Worm (Caenorhabditis elegans) whole organism, L4 larva: ENCODE measurements around the gene R02F2.9.

Source experiments
- D1046.2 ChIP-seq: fragments of 200-800 bp; sonication (Bioruptor generic); IDR thresholded peaks from 2 replicates; pipeline ENCODE4 v1.3.6; 2022; ENCODE audit warnings: missing genetic modification characterization, missing compliant biosample characterization
- F37D6.2 ChIP-seq: sonication (generic microtip); optimal IDR thresholded peaks from 2 replicates; lab custom pipeline; 2016; ENCODE audit warnings: mild to moderate bottlenecking, missing genetic modification characterization, missing compliant biosample characterization
- T26A8.4 ChIP-seq: fragments of 200-800 bp; sonication (Bioruptor generic); IDR thresholded peaks from 2 replicates; pipeline ENCODE4 v1.3.6; 2022; ENCODE audit warnings: missing genetic modification characterization, missing compliant biosample characterization
- Y105C5A.15 ChIP-seq: fragments of 200-800 bp; sonication (Bioruptor generic); IDR thresholded peaks from 2 replicates; pipeline ENCODE4 v1.3.6; 2022; ENCODE audit warnings: missing genetic modification characterization, missing compliant biosample characterization
- aha-1 ChIP-seq: fragments of 150-350 bp; peaks from one replicate; lab custom pipeline; 2014; ENCODE audit warnings: missing biosample characterization, missing genetic modification characterization
- ama-1 ChIP-seq: fragments of 150-350 bp; optimal IDR thresholded peaks from 2 replicates; lab custom pipeline; 2014; ENCODE audit warnings: inconsistent platforms, mixed read lengths
- arid-1 ChIP-seq: fragments of 200-800 bp; sonication (Bioruptor generic); conservative IDR thresholded peaks from 2 replicates; pipeline ENCODE4 v1.3.6; 2022; ENCODE audit warnings: missing genetic modification reagents, missing genetic modification characterization, missing compliant biosample characterization
- ceh-20 ChIP-seq: fragments of 200-800 bp; sonication (Bioruptor generic); IDR thresholded peaks from 2 replicates; pipeline ENCODE4 v1.3.6; 2022; ENCODE audit warnings: missing genetic modification reagents, missing genetic modification characterization, missing compliant biosample characterization
- ceh-62 ChIP-seq: sonication (generic microtip); optimal IDR thresholded peaks from 2 replicates; lab custom pipeline; 2017; ENCODE audit warnings: missing biosample characterization, missing genetic modification characterization
- daf-12 ChIP-seq: fragments of 150-350 bp; optimal IDR thresholded peaks from 2 replicates; lab custom pipeline; 2014; ENCODE audit warnings: missing biosample characterization, missing genetic modification reagents, missing genetic modification characterization
- daf-16 ChIP-seq, 3 experiments: sonication (generic microtip); optimal IDR thresholded peaks; 2 replicates each; lab custom pipeline; 2016 to 2017; ENCODE audit warnings: missing genetic modification characterization in 3 of 3, missing genetic modification reagents in 3 of 3, mild to moderate bottlenecking in 2 of 3, missing compliant biosample characterization in 2 of 3, missing biosample characterization in 1 of 3, moderate library complexity in 1 of 3
- daf-19 ChIP-seq: fragments of 200-800 bp; sonication (Bioruptor generic); conservative IDR thresholded peaks from 2 replicates; pipeline ENCODE4 v1.3.6; 2022; ENCODE audit warnings: missing genetic modification characterization, missing compliant biosample characterization
- dmd-9 ChIP-seq: fragments of 200-800 bp; sonication (Bioruptor generic); IDR thresholded peaks from 2 replicates; pipeline ENCODE4 v1.3.6; 2022; ENCODE audit warnings: missing genetic modification reagents, missing genetic modification characterization, missing compliant biosample characterization
- dpl-1 ChIP-seq: fragments of 150-350 bp; optimal IDR thresholded peaks from 2 replicates; lab custom pipeline; 2014; ENCODE audit warnings: missing biosample characterization, missing genetic modification reagents, missing genetic modification characterization
- fos-1 ChIP-seq: fragments of 150-350 bp; optimal IDR thresholded peaks from 2 replicates; lab custom pipeline; 2014; ENCODE audit warnings: missing biosample characterization, missing genetic modification characterization
- hif-1 ChIP-seq, 2 experiments: sonication (generic microtip); optimal IDR thresholded peaks; 2 replicates each; lab custom pipeline; 2016 to 2017; ENCODE audit warnings: missing compliant biosample characterization in 2 of 2, missing genetic modification characterization in 2 of 2, missing genetic modification reagents in 2 of 2, missing genotype in 2 of 2, mild to moderate bottlenecking in 1 of 2
- hlh-11 ChIP-seq: fragments of 200-800 bp; sonication (Bioruptor generic); optimal IDR thresholded peaks from 2 replicates; lab custom pipeline; 2018; ENCODE audit warnings: mild to moderate bottlenecking, missing genetic modification characterization, missing compliant biosample characterization
- hlh-30 ChIP-seq: sonication (generic microtip); optimal IDR thresholded peaks from 2 replicates; lab custom pipeline; 2017; ENCODE audit warnings: antibody characterized with exemption, mild to moderate bottlenecking, missing genetic modification characterization, missing compliant biosample characterization; ENCODE audit not compliant: insufficient read depth
- hmg-1.1 ChIP-seq: fragments of 200-800 bp; sonication (Bioruptor generic); IDR thresholded peaks from 2 replicates; pipeline ENCODE4 v1.3.6; 2022; ENCODE audit warnings: missing genetic modification reagents, missing genetic modification characterization, missing compliant biosample characterization
- lim-7 ChIP-seq: fragments of 200-800 bp; sonication (Bioruptor generic); IDR thresholded peaks from 2 replicates; pipeline ENCODE4 v1.3.6; 2022; ENCODE audit warnings: missing genetic modification characterization, missing compliant biosample characterization
- lin-1 ChIP-seq: fragments of 200-800 bp; sonication (Bioruptor generic); IDR thresholded peaks from 2 replicates; pipeline ENCODE4 v1.3.6; 2022; ENCODE audit warnings: missing genetic modification reagents, missing genetic modification characterization, missing compliant biosample characterization
- lin-39 ChIP-seq: fragments of 150-350 bp; optimal IDR thresholded peaks from 2 replicates; lab custom pipeline; 2014; ENCODE audit warnings: missing biosample characterization, missing genetic modification reagents, missing genetic modification characterization
- lsy-2 ChIP-seq, 2 experiments: fragments of 150-350 bp in 1 of 2; sonication (generic microtip) in 1 of 2; optimal IDR thresholded peaks; 2 replicates each; lab custom pipeline; 2014 to 2017; ENCODE audit warnings: missing biosample characterization in 2 of 2, missing genetic modification characterization in 2 of 2
- madf-5 ChIP-seq, 2 experiments: fragments of 200-800 bp; sonication (Bioruptor generic); IDR thresholded peaks; 2 replicates each; pipeline ENCODE4 v1.3.6; 2022; ENCODE audit warnings: missing compliant biosample characterization in 2 of 2, missing genetic modification characterization in 2 of 2
- mdl-1 ChIP-seq, 2 experiments: fragments of 150-350 bp in 1 of 2; sonication (generic microtip) in 1 of 2; optimal IDR thresholded peaks; 2 replicates each; lab custom pipeline; 2014 to 2017; ENCODE audit warnings: missing biosample characterization in 2 of 2, missing genetic modification characterization in 2 of 2
- mep-1 ChIP-seq: fragments of 150-350 bp; sonication (generic microtip); optimal IDR thresholded peaks from 3 replicates; lab custom pipeline; 2014; ENCODE audit warnings: missing biosample characterization, missing genetic modification characterization
- mxl-3 ChIP-seq: fragments of 200-800 bp; sonication (Bioruptor generic); optimal IDR thresholded peaks from 2 replicates; lab custom pipeline; 2018; ENCODE audit warnings: mild to moderate bottlenecking, missing genetic modification characterization, missing compliant biosample characterization
- nhr-10 ChIP-seq: fragments of 150-350 bp; optimal IDR thresholded peaks from 2 replicates; lab custom pipeline; 2014; ENCODE audit warnings: missing biosample characterization, missing genetic modification characterization
- nhr-111 ChIP-seq: fragments of 200-800 bp; sonication (Bioruptor generic); optimal IDR thresholded peaks from 2 replicates; lab custom pipeline; 2018; ENCODE audit warnings: mild to moderate bottlenecking, missing genetic modification characterization, missing compliant biosample characterization
- nhr-25 ChIP-seq: sonication (generic microtip); optimal IDR thresholded peaks from 2 replicates; lab custom pipeline; 2017; ENCODE audit warnings: missing genetic modification characterization, mild to moderate bottlenecking, missing compliant biosample characterization, antibody characterized with exemption, moderate library complexity, borderline replicate concordance; ENCODE audit not compliant: insufficient read depth
- nhr-28 ChIP-seq: fragments of 150-350 bp; optimal IDR thresholded peaks from 2 replicates; lab custom pipeline; 2014; ENCODE audit warnings: missing biosample characterization, missing genetic modification characterization
- nhr-48 ChIP-seq: sonication (generic microtip); optimal IDR thresholded peaks from 2 replicates; lab custom pipeline; 2016; ENCODE audit warnings: mild to moderate bottlenecking, missing genetic modification characterization, missing compliant biosample characterization
- pha-4 ChIP-seq, 2 experiments: fragments of 150-350 bp in 1 of 2; fragments of 200-800 bp in 1 of 2; sonication (Bioruptor generic) in 1 of 2; IDR thresholded peaks in 1 of 2; optimal IDR thresholded peaks in 1 of 2; 2 replicates each; pipeline versions ENCODE4 v1.3.6 to Lab custom; 2014 to 2022; ENCODE audit warnings: missing genetic modification characterization in 2 of 2, missing genetic modification reagents in 2 of 2, missing biosample characterization in 1 of 2, missing compliant biosample characterization in 1 of 2
- set-16 ChIP-seq: fragments of 200-800 bp; sonication (Bioruptor generic); IDR thresholded peaks from 2 replicates; pipeline ENCODE4 v1.3.6; 2022; ENCODE audit warnings: missing genetic modification reagents, missing genetic modification characterization, missing compliant biosample characterization
- zag-1 ChIP-seq: fragments of 150-350 bp; optimal IDR thresholded peaks from 2 replicates; lab custom pipeline; 2014; ENCODE audit warnings: missing biosample characterization, missing genetic modification characterization
- zfp-2 ChIP-seq: sonication (generic microtip); optimal IDR thresholded peaks from 2 replicates; lab custom pipeline; 2016; ENCODE audit warnings: mild to moderate bottlenecking, missing genetic modification characterization, missing compliant biosample characterization
- zfp-3 ChIP-seq: fragments of 200-800 bp; sonication (Bioruptor generic); conservative IDR thresholded peaks from 2 replicates; pipeline ENCODE4 v1.3.6; 2022; ENCODE audit warnings: missing genetic modification reagents, missing genetic modification characterization, missing compliant biosample characterization
- ztf-11 ChIP-seq: fragments of 150-350 bp; optimal IDR thresholded peaks from 2 replicates; lab custom pipeline; 2014; ENCODE audit warnings: missing biosample characterization, missing genetic modification characterization

R02F2.9 gene

ce11 chrIII:5469090-5469489 is 29.9 kb upstream of the R02F2.9 start:
- no peak for TF ChIP-seq hmg-1.1 (GFP tag; lab: Robert Waterston, UW)
- no peak for TF ChIP-seq zfp-3 (GFP tag; lab: Robert Waterston, UW)
- TF ChIP-seq lsy-2 (tag; optimal IDR thresholded peaks at IDR 0.05; lab: Kevin White, UChicago): no peak
- no peak for TF ChIP-seq nhr-28 (tag; lab: Kevin White, UChicago)
- no peak for TF ChIP-seq hif-1 (tag; optimal IDR thresholded peaks at IDR 0.05; lab: Kevin White, UChicago)
- TF ChIP-seq daf-16 (GFP tag; optimal IDR thresholded peaks at IDR 0.05; lab: Kevin White, UChicago): no peak
- no peak for TF ChIP-seq daf-16 (tag; optimal IDR thresholded peaks at IDR 0.05; lab: Kevin White, UChicago)
- no peak for TF ChIP-seq daf-19 (GFP tag; lab: Robert Waterston, UW)
- TF ChIP-seq arid-1 (GFP tag; lab: Robert Waterston, UW): no peak
- TF ChIP-seq daf-12 (tag; lab: Kevin White, UChicago): no peak
- TF ChIP-seq zag-1 (tag; lab: Kevin White, UChicago): no peak
- no peak for TF ChIP-seq pha-4 (GFP tag; IDR thresholded peaks at IDR 0.05; lab: Robert Waterston, UW)
- no peak for TF ChIP-seq pha-4 (tag; optimal IDR thresholded peaks at IDR 0.05; lab: Kevin White, UChicago)
- no peak for TF ChIP-seq nhr-25 (tag; lab: Kevin White, UChicago)
- no peak for TF ChIP-seq lim-7
- TF ChIP-seq madf-5 (GFP tag; IDR thresholded peaks at IDR 0.05; lab: Robert Waterston, UW): no peak
- TF ChIP-seq mep-1 (tag; lab: Kevin White, UChicago): no peak
- TF ChIP-seq nhr-48 (tag; lab: Kevin White, UChicago): no peak

DNA sequence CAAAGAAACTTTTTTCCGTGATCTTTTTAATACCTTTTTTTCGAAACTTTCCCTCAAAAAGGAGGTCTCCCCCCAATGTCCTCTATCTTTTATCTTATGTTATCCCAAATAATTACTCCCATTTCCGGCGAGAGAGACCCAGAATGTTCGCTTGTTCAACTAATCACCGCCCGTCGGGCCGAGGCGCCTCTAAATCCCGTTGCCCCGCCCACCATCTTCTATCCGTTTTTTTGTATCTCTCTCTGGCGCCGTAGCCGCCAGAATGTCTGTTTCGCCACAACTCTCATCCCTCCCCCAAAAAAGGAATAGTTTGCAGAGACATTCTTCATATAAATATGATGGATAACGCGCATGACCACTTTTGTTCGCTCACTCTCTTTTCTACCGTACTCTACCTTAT is 26.3 kb upstream of the R02F2.9 start:
- TF ChIP-seq nhr-48 (tag; lab: Kevin White, UChicago): peak; percentile 74
- no peak for TF ChIP-seq nhr-25 (tag; lab: Kevin White, UChicago)
- TF ChIP-seq aha-1 (tag; lab: Kevin White, UChicago): peak; percentile 38
- TF ChIP-seq mdl-1 (tag; optimal IDR thresholded peaks at IDR 0.05; lab: Kevin White, UChicago): peak in 1 of 2 experiments; percentile 74
- TF ChIP-seq ama-1 (lab: Kevin White, UChicago): no peak
- no peak for TF ChIP-seq set-16
- TF ChIP-seq hif-1 (tag; optimal IDR thresholded peaks at IDR 0.05; lab: Kevin White, UChicago): no peak
- TF ChIP-seq nhr-28 (tag; lab: Kevin White, UChicago): peak; percentile 42
- TF ChIP-seq lin-1 (GFP tag; lab: Robert Waterston, UW): 0 out of 2 replicates have a peak, but pooled peaks have one; percentile 51
- TF ChIP-seq hlh-11 (tag; lab: Kevin White, UChicago): peak; percentile 72
- 0 out of 2 replicates have a peak, but pooled peaks have one; percentile 48 for TF ChIP-seq T26A8.4
- peak; percentile 9 for TF ChIP-seq dpl-1 (GFP tag; lab: Kevin White, UChicago)
- no peak for TF ChIP-seq zfp-2 (tag; lab: Kevin White, UChicago)
- peak; percentile 58 for TF ChIP-seq mxl-3

- TF ChIP-seq zfp-3 (GFP tag; lab: Robert Waterston, UW): no peak
- no peak for TF ChIP-seq dpl-1 (GFP tag; lab: Kevin White, UChicago)
- no peak for TF ChIP-seq ceh-20 (GFP tag; lab: Robert Waterston, UW)
- TF ChIP-seq hmg-1.1 (GFP tag; lab: Robert Waterston, UW): no peak
- TF ChIP-seq mxl-3: peak; percentile 16
- no peak for TF ChIP-seq T26A8.4
- TF ChIP-seq, all 104 proteins: peak for 1
Observed at ce11 chrIII:5474176-5474575, 24.8 kb upstream of the R02F2.9 start, which contains the start of gene lon-1. Gene lon-1 (plus strand): TSS chrIII:5474476.

- no peak for TF ChIP-seq lin-39 (tag; lab: Kevin White, UChicago)
- peak; percentile 48 for TF ChIP-seq aha-1 (tag; lab: Kevin White, UChicago)
Observed at ce11 chrIII:5478011-5478410, 21.0 kb upstream of the R02F2.9 start, which contains the start of gene R02F2.10. Gene R02F2.10 (plus strand): TSS chrIII:5478311.

- TF ChIP-seq D1046.2 (GFP tag; lab: Robert Waterston, UW): no peak
- TF ChIP-seq set-16: peak; percentile 48; the same call in 1 of the 2 replicates
- TF ChIP-seq ztf-11: no peak
- TF ChIP-seq pha-4 (GFP tag; IDR thresholded peaks at IDR 0.05; lab: Robert Waterston, UW): no peak
- TF ChIP-seq pha-4 (tag; optimal IDR thresholded peaks at IDR 0.05; lab: Kevin White, UChicago): no peak
- TF ChIP-seq fos-1: no peak
- TF ChIP-seq nhr-111: no peak
- TF ChIP-seq hlh-30 (tag; lab: Kevin White, UChicago): no peak
- TF ChIP-seq arid-1 (GFP tag; lab: Robert Waterston, UW): no peak
- no peak for TF ChIP-seq Y105C5A.15 (GFP tag; lab: Robert Waterston, UW)
- no peak for TF ChIP-seq ceh-62 (tag; lab: Kevin White, UChicago)
- no peak for TF ChIP-seq zfp-2 (tag; lab: Kevin White, UChicago)
- TF ChIP-seq nhr-10 (tag; lab: Kevin White, UChicago): no peak
- no peak for TF ChIP-seq F37D6.2 (tag; lab: Kevin White, UChicago)
- TF ChIP-seq dmd-9: no peak
- peak; percentile 83 for TF ChIP-seq aha-1 (tag; lab: Kevin White, UChicago)
Observed at ce11 chrIII:5478824-5479368, 20.1 kb upstream of the R02F2.9 start, which contains the start of the genes R02F2.6 and R02F2.5. Gene R02F2.6 (minus strand): TSS chrIII:5478924. Gene R02F2.5 (plus strand): TSS chrIII:5479318.
